Worm (Caenorhabditis elegans): ENCODE data around the gene C06C3.4.

ce11 chrII:9338859-9339258 is 34.2 kb upstream of the C06C3.4 start, which contains the start of gene ttll-12:
- no peak for TF ChIP-seq dao-5 (tag; optimal IDR thresholded peaks at IDR 0.05)
- TF ChIP-seq W03F9.2 (tag; optimal IDR thresholded peaks at IDR 0.05) = no peak
- TF ChIP-seq him-1 (tag; optimal IDR thresholded peaks at IDR 0.05) = no peak
